Worm (Caenorhabditis elegans) whole organism, early embryonic: ENCODE data around the gene srbc-82.

Source experiments
- B0310.2 ChIP-seq: sonication (generic microtip); optimal IDR thresholded peaks from 2 replicates; lab custom pipeline; 2016; ENCODE audit warnings: mild to moderate bottlenecking, missing genetic modification characterization, missing compliant biosample characterization
- F13C5.2 ChIP-seq: sonication (generic microtip); optimal IDR thresholded peaks from 2 replicates; lab custom pipeline; 2017; ENCODE audit warnings: mild to moderate bottlenecking, missing genetic modification characterization, inconsistent platforms, missing compliant biosample characterization
- aly-1 ChIP-seq: sonication (generic microtip); optimal IDR thresholded peaks from 2 replicates; lab custom pipeline; 2016; ENCODE audit warnings: missing genetic modification characterization, missing compliant biosample characterization
- ama-1 ChIP-seq: fragments of 150-350 bp; optimal IDR thresholded peaks from 2 replicates; lab custom pipeline; 2014
- ceh-13 ChIP-seq: fragments of 200-800 bp; sonication (Bioruptor generic); optimal IDR thresholded peaks from 2 replicates; lab custom pipeline; 2018; ENCODE audit warnings: mild to moderate bottlenecking, missing genetic modification characterization, missing compliant biosample characterization
- ceh-36 ChIP-seq: sonication (generic microtip); optimal IDR thresholded peaks from 2 replicates; lab custom pipeline; 2016; ENCODE audit warnings: missing genetic modification characterization, inconsistent platforms, missing compliant biosample characterization
- ets-7 ChIP-seq: sonication (generic microtip); optimal IDR thresholded peaks from 2 replicates; lab custom pipeline; 2016; ENCODE audit warnings: missing genotype, missing genetic modification characterization, missing compliant biosample characterization
- flt-1 ChIP-seq: fragments of 200-800 bp; sonication (Bioruptor generic); IDR thresholded peaks from 2 replicates; pipeline ENCODE4 v1.3.6; 2022; ENCODE audit warnings: missing genetic modification characterization, missing compliant biosample characterization
- hmbx-1 ChIP-seq: sonication (generic microtip); optimal IDR thresholded peaks from 2 replicates; lab custom pipeline; 2016; ENCODE audit warnings: mild to moderate bottlenecking, missing genetic modification characterization, missing compliant biosample characterization
- hmg-4 ChIP-seq: fragments of 200-800 bp; sonication (Bioruptor generic); optimal IDR thresholded peaks from 2 replicates; lab custom pipeline; 2018; ENCODE audit warnings: mild to moderate bottlenecking, missing genetic modification characterization, missing compliant biosample characterization
- hnd-1 ChIP-seq: sonication (generic microtip); optimal IDR thresholded peaks from 2 replicates; lab custom pipeline; 2016; ENCODE audit warnings: missing genetic modification characterization, missing compliant biosample characterization
- pes-1 ChIP-seq: fragments of 200-800 bp; sonication (Bioruptor generic); IDR thresholded peaks from 2 replicates; pipeline ENCODE4 v1.3.6; 2022; ENCODE audit warnings: missing genetic modification reagents, missing genetic modification characterization, missing compliant biosample characterization
- scrt-1 ChIP-seq: fragments of 200-800 bp; sonication (Bioruptor generic); IDR thresholded peaks from 2 replicates; pipeline ENCODE4 v1.3.6; 2022; ENCODE audit warnings: missing genetic modification characterization, missing compliant biosample characterization
- sea-1 ChIP-seq: fragments of 200-800 bp; sonication (Bioruptor generic); conservative IDR thresholded peaks from 2 replicates; pipeline ENCODE4 v1.3.6; 2022; ENCODE audit warnings: missing genetic modification characterization, missing compliant biosample characterization
- tbx-11 ChIP-seq: fragments of 200-800 bp; sonication (Bioruptor generic); IDR thresholded peaks from 2 replicates; pipeline ENCODE4 v1.3.6; 2022; ENCODE audit warnings: missing genetic modification characterization, missing compliant biosample characterization
- tbx-37 ChIP-seq: fragments of 200-800 bp; sonication (Bioruptor generic); conservative IDR thresholded peaks from 2 replicates; pipeline ENCODE4 v1.3.6; 2022; ENCODE audit warnings: missing genetic modification reagents, missing genetic modification characterization, missing compliant biosample characterization
- tra-4 ChIP-seq: sonication (generic microtip); optimal IDR thresholded peaks from 2 replicates; lab custom pipeline; 2017; ENCODE audit warnings: missing genetic modification characterization, missing compliant biosample characterization

Gene srbc-82

DNA sequence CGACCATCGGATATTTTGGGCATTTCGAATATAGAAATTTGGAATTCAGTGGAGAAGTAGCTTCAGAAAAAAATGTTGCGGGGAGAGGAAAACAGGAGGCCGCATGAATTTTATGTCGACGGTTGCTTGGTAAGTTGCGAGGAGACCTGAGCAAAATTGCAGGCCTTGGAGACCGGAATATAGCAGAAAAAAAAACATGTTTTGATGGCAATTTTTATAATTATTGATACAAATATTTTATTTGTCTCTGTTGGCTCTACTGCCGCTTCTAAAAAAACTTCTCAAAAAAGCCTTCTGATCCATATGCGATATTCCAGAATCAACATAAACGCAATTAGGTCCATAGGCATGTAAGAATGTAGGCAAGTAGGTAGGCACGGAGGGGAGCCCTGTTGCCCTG is 25.0 kb upstream of the srbc-82 start, which contains the start of gene pacl-1:
Gene pacl-1, minus strand, starts transcription at position 101 of the 400 bp plus-strand sequence.
- TF ChIP-seq sea-1 (GFP tag; lab: Robert Waterston, UW) (no peak), hmbx-1 (tag; lab: Kevin White, UChicago) (no peak), flt-1 (GFP tag; lab: Robert Waterston, UW) (no peak), B0310.2 (no peak), hmg-4 (GFP tag; lab: Kevin White, UChicago) (no peak), ama-1 (lab: Kevin White, UChicago) (no peak), ceh-13 (GFP tag; lab: Kevin White, UChicago) (no peak), F13C5.2 (tag; lab: Kevin White, UChicago) (no peak), scrt-1 (GFP tag; lab: Robert Waterston, UW) (no peak), tbx-37 (GFP tag; lab: Robert Waterston, UW) (no peak), pes-1 (GFP tag; lab: Robert Waterston, UW) (no peak), ets-7 (tag; lab: Kevin White, UChicago) (no peak), tra-4 (tag; lab: Kevin White, UChicago) (no peak), ceh-36 (no peak), aly-1 (no peak), tbx-11 (GFP tag; lab: Robert Waterston, UW) (no peak), hnd-1 (no peak)

DNA sequence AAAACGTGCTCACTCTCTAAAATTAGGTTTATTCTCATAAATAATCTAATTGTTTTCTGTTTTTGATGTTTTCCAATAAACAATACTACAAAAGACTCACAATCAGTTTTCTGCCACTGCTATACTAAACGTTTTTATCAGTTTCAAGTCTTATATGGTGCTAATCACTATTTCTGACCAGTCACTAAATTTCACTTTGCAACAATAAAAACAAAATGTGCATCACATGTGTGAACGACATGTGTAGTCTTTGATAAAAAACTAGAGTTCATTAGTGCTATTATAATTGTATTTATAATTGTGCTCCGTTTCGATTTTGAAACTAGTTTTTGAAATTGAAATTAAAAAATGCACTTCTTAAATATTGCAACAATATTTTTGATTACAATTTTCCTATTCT is 22.5 kb upstream of the srbc-82 start, which contains the start of gene cyp-37B1:
Gene cyp-37B1, plus strand, starts transcription at position 199 of the 400 bp plus-strand sequence.
- no peak for TF ChIP-seq tra-4 (tag; lab: Kevin White, UChicago)
- TF ChIP-seq ceh-13 (GFP tag; lab: Kevin White, UChicago): no peak
- TF ChIP-seq scrt-1 (GFP tag; lab: Robert Waterston, UW): no peak
- TF ChIP-seq tbx-37 (GFP tag; lab: Robert Waterston, UW): no peak
- TF ChIP-seq B0310.2: no peak
- no peak for TF ChIP-seq aly-1
- no peak for TF ChIP-seq hnd-1
- no peak for TF ChIP-seq flt-1 (GFP tag; lab: Robert Waterston, UW)
- TF ChIP-seq sea-1 (GFP tag; lab: Robert Waterston, UW): no peak
- TF ChIP-seq hmbx-1 (tag; lab: Kevin White, UChicago): no peak
- no peak for TF ChIP-seq F13C5.2 (tag; lab: Kevin White, UChicago)
- no peak for TF ChIP-seq ets-7 (tag; lab: Kevin White, UChicago)
- TF ChIP-seq ceh-36: no peak

- no peak for TF ChIP-seq scrt-1 (GFP tag; lab: Robert Waterston, UW)
- no peak for TF ChIP-seq ets-7 (tag; lab: Kevin White, UChicago)
- TF ChIP-seq ceh-36: no peak
- no peak for TF ChIP-seq tra-4 (tag; lab: Kevin White, UChicago)
- no peak for TF ChIP-seq ceh-13 (GFP tag; lab: Kevin White, UChicago)
- no peak for TF ChIP-seq B0310.2
- no peak for TF ChIP-seq tbx-11 (GFP tag; lab: Robert Waterston, UW)
- TF ChIP-seq ama-1 (lab: Kevin White, UChicago): no peak
- TF ChIP-seq pes-1 (GFP tag; lab: Robert Waterston, UW): no peak
Measured at ce11 chrV:16282147-16282546, 18.2 kb upstream of the srbc-82 start, which contains the start of gene F28G4.2. TSS of gene F28G4.2 (minus strand) at chrV:16282321.

- no peak for TF ChIP-seq hmg-4 (GFP tag; lab: Kevin White, UChicago)
- no peak for TF ChIP-seq ceh-13 (GFP tag; lab: Kevin White, UChicago)
- no peak for TF ChIP-seq pes-1 (GFP tag; lab: Robert Waterston, UW)
- TF ChIP-seq sea-1 (GFP tag; lab: Robert Waterston, UW): no peak
- no peak for TF ChIP-seq hmbx-1 (tag; lab: Kevin White, UChicago)
- TF ChIP-seq tra-4 (tag; lab: Kevin White, UChicago): no peak
- no peak for TF ChIP-seq tbx-11 (GFP tag; lab: Robert Waterston, UW)
- TF ChIP-seq aly-1: no peak
- TF ChIP-seq B0310.2: no peak
- TF ChIP-seq ama-1 (lab: Kevin White, UChicago): no peak
- no peak for TF ChIP-seq F13C5.2 (tag; lab: Kevin White, UChicago)
- TF ChIP-seq ceh-36: no peak
- no peak for TF ChIP-seq scrt-1 (GFP tag; lab: Robert Waterston, UW)
Measured at ce11 chrV:16285794-16286193, 14.6 kb upstream of the srbc-82 start, which contains the start of gene F28G4.4. TSS of gene F28G4.4 (minus strand) at chrV:16285894.

DNA sequence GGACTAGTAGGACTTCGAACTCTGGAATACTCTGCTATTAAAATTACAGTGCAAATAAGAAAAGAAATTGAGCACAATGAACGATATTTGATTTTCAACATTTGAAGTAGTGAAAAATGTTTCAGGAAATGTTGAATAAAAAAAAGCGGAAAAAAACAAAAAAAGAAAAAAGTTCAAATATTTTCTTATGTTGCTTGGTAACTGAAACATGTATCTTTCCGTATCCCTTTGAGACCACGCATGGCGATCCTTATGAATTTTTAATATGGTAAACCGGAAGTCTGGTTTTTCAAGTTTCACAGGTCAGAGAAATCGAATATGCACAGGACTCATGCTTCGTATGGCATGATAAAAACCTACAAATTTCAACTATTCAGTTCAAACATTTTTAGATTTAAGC is 12.8 kb upstream of the srbc-82 start, which contains the start of gene F28G4.3:
Gene F28G4.3, minus strand, starts transcription at position 101 of the 400 bp plus-strand sequence.
- TF ChIP-seq pes-1 (GFP tag; lab: Robert Waterston, UW) (no peak), ceh-13 (GFP tag; lab: Kevin White, UChicago) (no peak), ets-7 (tag; lab: Kevin White, UChicago) (no peak), ceh-36 (no peak), hmg-4 (GFP tag; lab: Kevin White, UChicago) (no peak), tbx-11 (GFP tag; lab: Robert Waterston, UW) (no peak), B0310.2 (no peak), flt-1 (GFP tag; lab: Robert Waterston, UW) (no peak), scrt-1 (GFP tag; lab: Robert Waterston, UW) (no peak), tra-4 (tag; lab: Kevin White, UChicago) (no peak)

ce11 chrV:16292409-16292808 is 8.0 kb upstream of the srbc-82 start, which contains the start of gene oac-5:
TSS of gene oac-5 (plus strand) at chrV:16292709.
- TF ChIP-seq ceh-36 (no peak), F13C5.2 (tag; lab: Kevin White, UChicago) (no peak), pes-1 (GFP tag; lab: Robert Waterston, UW) (no peak), ama-1 (lab: Kevin White, UChicago) (no peak), hmg-4 (GFP tag; lab: Kevin White, UChicago) (no peak), flt-1 (GFP tag; lab: Robert Waterston, UW) (no peak), hnd-1 (no peak), hmbx-1 (tag; lab: Kevin White, UChicago) (no peak), sea-1 (GFP tag; lab: Robert Waterston, UW) (no peak), tbx-11 (GFP tag; lab: Robert Waterston, UW) (no peak), ets-7 (tag; lab: Kevin White, UChicago) (no peak), tra-4 (tag; lab: Kevin White, UChicago) (no peak), aly-1 (no peak), scrt-1 (GFP tag; lab: Robert Waterston, UW) (no peak), ceh-13 (GFP tag; lab: Kevin White, UChicago) (no peak), B0310.2 (no peak)

DNA sequence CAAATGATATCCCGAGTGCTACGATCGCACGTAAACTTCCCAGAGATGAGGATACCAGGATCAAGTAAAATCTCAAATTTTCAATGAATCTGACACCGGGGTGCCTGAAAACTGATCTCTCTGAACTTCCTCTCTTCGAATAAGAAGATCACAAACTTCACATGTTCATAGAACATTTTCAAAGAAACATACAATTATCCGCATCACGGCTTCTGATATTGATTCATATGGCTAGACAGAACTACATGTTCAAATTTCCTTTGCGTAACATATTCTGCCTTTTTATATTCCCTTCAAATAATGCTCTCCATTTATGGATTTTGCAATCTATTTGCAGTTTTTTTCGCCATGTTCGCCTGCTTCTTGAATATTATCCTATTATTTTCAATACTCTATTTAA is 3.3 kb upstream of the srbc-82 start, which contains the start of gene srbc-83:
Gene srbc-83, plus strand, starts transcription at position 301 of the 400 bp plus-strand sequence.
- no peak for TF ChIP-seq tbx-37 (GFP tag; lab: Robert Waterston, UW)
- no peak for TF ChIP-seq ets-7 (tag; lab: Kevin White, UChicago)
- no peak for TF ChIP-seq flt-1 (GFP tag; lab: Robert Waterston, UW)
- TF ChIP-seq scrt-1 (GFP tag; lab: Robert Waterston, UW): no peak
- TF ChIP-seq hmbx-1 (tag; lab: Kevin White, UChicago): no peak
- no peak for TF ChIP-seq aly-1
- no peak for TF ChIP-seq ceh-36
- TF ChIP-seq B0310.2: no peak
- no peak for TF ChIP-seq hmg-4 (GFP tag; lab: Kevin White, UChicago)
- no peak for TF ChIP-seq ama-1 (lab: Kevin White, UChicago)
- no peak for TF ChIP-seq F13C5.2 (tag; lab: Kevin White, UChicago)
- TF ChIP-seq pes-1 (GFP tag; lab: Robert Waterston, UW): no peak
